Worm (Caenorhabditis elegans): ENCODE measurements around the gene nfyc-1.

- no peak for TF ChIP-seq unc-62 (GFP tag; optimal IDR thresholded peaks at IDR 0.05)
- TF ChIP-seq F52B5.7 (tag; optimal IDR thresholded peaks at IDR 0.05) = no peak
- TF ChIP-seq attf-6 (GFP tag; IDR thresholded peaks at IDR 0.05) = no peak
- TF ChIP-seq F37B4.10 (GFP tag; IDR thresholded peaks at IDR 0.05) = no peak
Observed at ce11 chrII:61013-61412, 17.3 kb downstream of the nfyc-1 start, which contains the start of gene C23H3.2.

All from whole organism, young adult.